Worm (Caenorhabditis elegans) whole organism, L3 larva: Measurements from ENCODE around the gene uev-2.

Experiments used
- R02D3.7 ChIP-seq: fragments of 150-350 bp; optimal IDR thresholded peaks from 2 replicates; lab custom pipeline; 2014; ENCODE audit warnings: missing biosample characterization, missing genetic modification characterization
- ZK546.5 ChIP-seq: sonication (generic microtip); optimal IDR thresholded peaks from 2 replicates; lab custom pipeline; 2017; ENCODE audit warnings: missing biosample characterization, missing genetic modification characterization
- aly-2 ChIP-seq: fragments of 150-350 bp; optimal IDR thresholded peaks from 2 replicates; lab custom pipeline; 2014; ENCODE audit warnings: missing biosample characterization, missing genetic modification characterization
- ama-1 ChIP-seq: fragments of 150-350 bp; optimal IDR thresholded peaks from 2 replicates; lab custom pipeline; 2018
- ceh-16 ChIP-seq: sonication (generic microtip); optimal IDR thresholded peaks from 2 replicates; lab custom pipeline; 2017; ENCODE audit warnings: missing biosample characterization, missing genetic modification characterization
- ceh-28 ChIP-seq: fragments of 150-350 bp; optimal IDR thresholded peaks from 2 replicates; lab custom pipeline; 2014; ENCODE audit warnings: missing biosample characterization, missing genetic modification reagents, missing genetic modification characterization
- ceh-82 ChIP-seq: fragments of 150-350 bp; optimal IDR thresholded peaks from 2 replicates; lab custom pipeline; 2014; ENCODE audit warnings: missing biosample characterization, missing genetic modification characterization
- ceh-9 ChIP-seq: sonication (generic microtip); optimal IDR thresholded peaks from 2 replicates; lab custom pipeline; 2018; ENCODE audit warnings: missing biosample characterization, missing genetic modification characterization
- daf-12 ChIP-seq: fragments of 150-350 bp; optimal IDR thresholded peaks from 2 replicates; lab custom pipeline; 2014; ENCODE audit warnings: missing biosample characterization, missing genetic modification reagents, missing genetic modification characterization
- egl-27 ChIP-seq: sonication (generic microtip); optimal IDR thresholded peaks from 4 replicates; lab custom pipeline; 2017; ENCODE audit warnings: missing biosample characterization, missing genetic modification reagents, missing genetic modification characterization
- egl-5 ChIP-seq: fragments of 150-350 bp; optimal IDR thresholded peaks from 2 replicates; lab custom pipeline; 2017; ENCODE audit warnings: missing biosample characterization, missing genetic modification reagents, missing genetic modification characterization, inconsistent platforms
- elt-1 ChIP-seq: fragments of 150-350 bp; optimal IDR thresholded peaks from 2 replicates; lab custom pipeline; 2014; ENCODE audit warnings: missing biosample characterization, missing genetic modification characterization
- elt-2 ChIP-seq: sonication (generic microtip); optimal IDR thresholded peaks from 2 replicates; lab custom pipeline; 2016; ENCODE audit warnings: missing genetic modification reagents, mild to moderate bottlenecking, missing genetic modification characterization, missing compliant biosample characterization
- elt-3 ChIP-seq, 3 experiments: fragments of 150-350 bp in 1 of 3; sonication (generic microtip) in 2 of 3; optimal IDR thresholded peaks; 2 replicates in 2 of 3; 4 replicates in 1 of 3; lab custom pipeline; 2014 to 2017; ENCODE audit warnings: missing biosample characterization in 3 of 3, missing genetic modification characterization in 3 of 3
- eor-1 ChIP-seq, 2 experiments: fragments of 150-350 bp; optimal IDR thresholded peaks; 2 replicates each; lab custom pipeline; 2014 to 2018; ENCODE audit warnings: missing biosample characterization in 2 of 2, missing genetic modification characterization in 2 of 2
- fkh-10 ChIP-seq: sonication (generic microtip); optimal IDR thresholded peaks from 2 replicates; lab custom pipeline; 2017; ENCODE audit warnings: missing biosample characterization, missing genetic modification reagents, missing genetic modification characterization
- fkh-2 ChIP-seq: fragments of 150-350 bp; optimal IDR thresholded peaks from 2 replicates; lab custom pipeline; 2014; ENCODE audit warnings: missing biosample characterization, missing genetic modification reagents, missing genetic modification characterization
- fos-1 ChIP-seq: fragments of 150-350 bp; optimal IDR thresholded peaks from 2 replicates; lab custom pipeline; 2014; ENCODE audit warnings: missing biosample characterization, missing genetic modification characterization
- hmg-11 ChIP-seq: sonication (generic microtip); optimal IDR thresholded peaks from 2 replicates; lab custom pipeline; 2016; ENCODE audit warnings: missing genetic modification characterization, missing compliant biosample characterization
- jun-1 ChIP-seq: fragments of 150-350 bp; optimal IDR thresholded peaks from 2 replicates; lab custom pipeline; 2014; ENCODE audit warnings: missing biosample characterization, missing genetic modification reagents, missing genetic modification characterization
- lin-15B ChIP-seq: fragments of 150-350 bp; optimal IDR thresholded peaks from 2 replicates; lab custom pipeline; 2014; ENCODE audit warnings: missing biosample characterization, missing genetic modification characterization
- lin-39 ChIP-seq: fragments of 150-350 bp; optimal IDR thresholded peaks from 2 replicates; lab custom pipeline; 2018; ENCODE audit warnings: missing biosample characterization, missing genetic modification reagents, missing genetic modification characterization
- lsy-12 ChIP-seq: sonication (generic microtip); optimal IDR thresholded peaks from 2 replicates; lab custom pipeline; 2016; ENCODE audit warnings: mild to moderate bottlenecking, missing genetic modification characterization, missing compliant biosample characterization
- mdl-1 ChIP-seq: fragments of 150-350 bp; optimal IDR thresholded peaks from 2 replicates; lab custom pipeline; 2014; ENCODE audit warnings: missing biosample characterization, missing genetic modification characterization
- mml-1 ChIP-seq: fragments of 150-350 bp; sonication (generic microtip); optimal IDR thresholded peaks from 3 replicates; lab custom pipeline; 2014; ENCODE audit warnings: missing biosample characterization, missing genetic modification characterization
- nfya-1 ChIP-seq: sonication (generic microtip); optimal IDR thresholded peaks from 2 replicates; lab custom pipeline; 2017; ENCODE audit warnings: missing genetic modification characterization, mild to moderate bottlenecking, missing compliant biosample characterization, antibody characterized with exemption, moderate library complexity; ENCODE audit not compliant: insufficient read depth
- nhr-11 ChIP-seq: fragments of 150-350 bp; optimal IDR thresholded peaks from 2 replicates; lab custom pipeline; 2014; ENCODE audit warnings: missing biosample characterization, missing genetic modification characterization
- nhr-12 ChIP-seq: fragments of 150-350 bp; optimal IDR thresholded peaks from 2 replicates; lab custom pipeline; 2014; ENCODE audit warnings: missing biosample characterization, missing genetic modification characterization
- nhr-23 ChIP-seq: fragments of 150-350 bp; optimal IDR thresholded peaks from 2 replicates; lab custom pipeline; 2014; ENCODE audit warnings: missing biosample characterization, missing genetic modification reagents, missing genetic modification characterization
- nhr-237 ChIP-seq: fragments of 150-350 bp; optimal IDR thresholded peaks from 2 replicates; lab custom pipeline; 2014; ENCODE audit warnings: missing biosample characterization, missing genetic modification characterization
- nhr-25 ChIP-seq: sonication (generic microtip); optimal IDR thresholded peaks from 2 replicates; lab custom pipeline; 2017; ENCODE audit warnings: missing biosample characterization, missing genetic modification characterization
- nhr-28 ChIP-seq: fragments of 150-350 bp; optimal IDR thresholded peaks from 2 replicates; lab custom pipeline; 2014; ENCODE audit warnings: missing biosample characterization, missing genetic modification characterization
- nhr-43 ChIP-seq: sonication (generic microtip); optimal IDR thresholded peaks from 2 replicates; lab custom pipeline; 2016; ENCODE audit warnings: mild to moderate bottlenecking, missing genetic modification characterization, missing compliant biosample characterization; ENCODE audit not compliant: poor library complexity, severe bottlenecking
- nhr-67 ChIP-seq: fragments of 150-350 bp; optimal IDR thresholded peaks from 2 replicates; lab custom pipeline; 2014; ENCODE audit warnings: missing biosample characterization, missing genetic modification characterization
- nhr-76 ChIP-seq: fragments of 150-350 bp; sonication (generic microtip); optimal IDR thresholded peaks from 5 replicates; lab custom pipeline; 2014; ENCODE audit warnings: missing biosample characterization, missing genetic modification characterization
- nhr-77 ChIP-seq: fragments of 150-350 bp; optimal IDR thresholded peaks from 2 replicates; lab custom pipeline; 2014; ENCODE audit warnings: missing biosample characterization, missing genetic modification characterization
- pha-4 ChIP-seq: fragments of 150-350 bp; optimal IDR thresholded peaks from 2 replicates; lab custom pipeline; 2014; ENCODE audit warnings: missing biosample characterization, missing genetic modification reagents, missing genetic modification characterization
- pqm-1 ChIP-seq: fragments of 150-350 bp; optimal IDR thresholded peaks from 2 replicates; lab custom pipeline; 2017; ENCODE audit warnings: missing biosample characterization, missing genetic modification characterization, inconsistent platforms
- sea-2 ChIP-seq: fragments of 150-350 bp; sonication (generic microtip); optimal IDR thresholded peaks from 4 replicates; lab custom pipeline; 2014; ENCODE audit warnings: missing biosample characterization, missing genetic modification reagents, missing genetic modification characterization
- skn-1 ChIP-seq: fragments of 150-350 bp; optimal IDR thresholded peaks from 2 replicates; lab custom pipeline; 2014; ENCODE audit warnings: missing biosample characterization, missing genetic modification characterization
- snpc-4 ChIP-seq: fragments of 150-350 bp; optimal IDR thresholded peaks from 2 replicates; lab custom pipeline; 2014; ENCODE audit warnings: missing biosample characterization, missing genetic modification characterization
- tbx-2 ChIP-seq: sonication (generic microtip); optimal IDR thresholded peaks from 2 replicates; lab custom pipeline; 2016; ENCODE audit warnings: mild to moderate bottlenecking, missing genetic modification characterization, missing compliant biosample characterization
- unc-39 ChIP-seq: sonication (generic microtip); optimal IDR thresholded peaks from 4 replicates; lab custom pipeline; 2017; ENCODE audit warnings: missing biosample characterization, missing genetic modification characterization
- unc-62 ChIP-seq: fragments of 150-350 bp; sonication (generic microtip); optimal IDR thresholded peaks from 4 replicates; lab custom pipeline; 2014; ENCODE audit warnings: missing biosample characterization, missing genetic modification reagents, missing genetic modification characterization
- zag-1 ChIP-seq: fragments of 150-350 bp; optimal IDR thresholded peaks from 2 replicates; lab custom pipeline; 2014; ENCODE audit warnings: missing biosample characterization, missing genetic modification characterization
- ztf-11 ChIP-seq: fragments of 150-350 bp; optimal IDR thresholded peaks from 2 replicates; lab custom pipeline; 2014; ENCODE audit warnings: missing biosample characterization, missing genetic modification characterization
- ztf-4 ChIP-seq: fragments of 150-350 bp; optimal IDR thresholded peaks from 2 replicates; lab custom pipeline; 2014; ENCODE audit warnings: missing biosample characterization, missing genetic modification characterization

The uev-2 gene

ce11 chrIII:5553098-5553497 is 29.8 kb upstream of the uev-2 start:
- TF ChIP-seq nhr-77 (tag; lab: Kevin White, UChicago) (no peak), skn-1 (tag; lab: Kevin White, UChicago) (no peak), aly-2 (tag; lab: Kevin White, UChicago) (no peak), fkh-2 (tag; lab: Kevin White, UChicago) (no peak), nhr-12 (no peak), nhr-25 (tag; lab: Kevin White, UChicago) (no peak), pha-4 (tag; lab: Kevin White, UChicago) (peak; percentile 53), elt-2 (tag; lab: Kevin White, UChicago) (peak; percentile 87), pqm-1 (peak; percentile 70), ama-1 (lab: Kevin White, UChicago) (peak; percentile 35), nhr-76 (tag; lab: Kevin White, UChicago) (no peak), elt-1 (peak; percentile 52), mdl-1 (tag; lab: Kevin White, UChicago) (no peak)

- TF ChIP-seq hmg-11 (tag; lab: Kevin White, UChicago): peak; percentile 94
- TF ChIP-seq R02D3.7 (tag; lab: Kevin White, UChicago): peak; percentile 63
- no peak for TF ChIP-seq daf-12 (tag; lab: Kevin White, UChicago)
- TF ChIP-seq egl-5 (tag; lab: Kevin White, UChicago): peak; percentile 67
- peak; percentile 68 for TF ChIP-seq nfya-1 (tag; lab: Kevin White, UChicago)
- TF ChIP-seq nhr-76 (tag; lab: Kevin White, UChicago): no peak
- TF ChIP-seq nhr-11: no peak
- TF ChIP-seq elt-2 (tag; lab: Kevin White, UChicago): peak; percentile 49
- TF ChIP-seq ceh-28 (tag; lab: Kevin White, UChicago): peak; percentile 60
- TF ChIP-seq ceh-82: peak; percentile 15
- TF ChIP-seq jun-1 (tag; lab: Kevin White, UChicago): no peak
- no peak for TF ChIP-seq nhr-237 (tag; lab: Kevin White, UChicago)
- TF ChIP-seq ceh-16 (tag; lab: Kevin White, UChicago): no peak
- TF ChIP-seq mml-1: no peak
- TF ChIP-seq snpc-4 (tag; lab: Kevin White, UChicago): peak; percentile 63
- no peak for TF ChIP-seq elt-3 (tag; optimal IDR thresholded peaks at IDR 0.05; lab: Kevin White, UChicago)
- TF ChIP-seq lin-39 (tag; lab: Kevin White, UChicago): peak; percentile 59
- no peak for TF ChIP-seq nhr-77 (tag; lab: Kevin White, UChicago)
- no peak for TF ChIP-seq skn-1 (tag; lab: Kevin White, UChicago)
- no peak for TF ChIP-seq nhr-12
- TF ChIP-seq lin-15B (tag; lab: Kevin White, UChicago): peak; percentile 70
- peak; percentile 16 for TF ChIP-seq elt-1
- no peak for TF ChIP-seq nhr-28 (tag; lab: Kevin White, UChicago)
- no peak for TF ChIP-seq unc-62 (GFP tag; lab: Kevin White, UChicago)
- no peak for TF ChIP-seq eor-1 (tag; optimal IDR thresholded peaks at IDR 0.05; lab: Kevin White, UChicago)
- no peak for TF ChIP-seq pqm-1
- no peak for TF ChIP-seq mdl-1 (tag; lab: Kevin White, UChicago)
- TF ChIP-seq egl-27: no peak
- TF ChIP-seq nhr-43 (tag; lab: Kevin White, UChicago): peak; percentile 94
- no peak for TF ChIP-seq fkh-10 (GFP tag; lab: Kevin White, UChicago)
- peak; percentile 64 for TF ChIP-seq nhr-67 (tag; lab: Kevin White, UChicago)
- TF ChIP-seq ZK546.5 (tag; lab: Kevin White, UChicago): no peak
- no peak for TF ChIP-seq ceh-9 (tag; lab: Kevin White, UChicago)
- TF ChIP-seq aly-2 (tag; lab: Kevin White, UChicago): no peak
- no peak for TF ChIP-seq sea-2 (GFP tag; lab: Kevin White, UChicago)
- TF ChIP-seq lsy-12 (tag; lab: Kevin White, UChicago): peak; percentile 63
- TF ChIP-seq pha-4 (tag; lab: Kevin White, UChicago): peak; percentile 60
- TF ChIP-seq zag-1 (tag; lab: Kevin White, UChicago): no peak
- no peak for TF ChIP-seq ztf-4 (tag; lab: Kevin White, UChicago)
- TF ChIP-seq fkh-2 (tag; lab: Kevin White, UChicago): no peak
- TF ChIP-seq nhr-25 (tag; lab: Kevin White, UChicago): no peak
- no peak for TF ChIP-seq fos-1 (tag; lab: Kevin White, UChicago)
- no peak for TF ChIP-seq ztf-11 (tag; lab: Kevin White, UChicago)
- TF ChIP-seq unc-39: no peak
- TF ChIP-seq ama-1 (lab: Kevin White, UChicago): no peak
- TF ChIP-seq nhr-23 (tag; lab: Kevin White, UChicago): peak; percentile 77
- peak; percentile 30 for TF ChIP-seq tbx-2 (tag; lab: Kevin White, UChicago)
- TF ChIP-seq, all 47 proteins: peak for 17
Measured at ce11 chrIII:5554884-5555500, 27.9 kb upstream of the uev-2 start, which contains the start of the genes nmad-1 and hach-1. Gene nmad-1, minus strand, starts transcription at chrIII:5554934. Gene hach-1, plus strand, starts transcription at chrIII:5555450.
